Worm (Caenorhabditis elegans) whole organism, L4/young adult: Measurements from ENCODE around the gene cisd-1.

Source experiments
- dao-5 ChIP-seq: sonication (generic microtip); optimal IDR thresholded peaks from 2 replicates; lab custom pipeline; 2016; ENCODE audit warnings: missing genotype, missing genetic modification characterization, moderate library complexity, missing compliant biosample characterization
- him-1 ChIP-seq: sonication (generic microtip); optimal IDR thresholded peaks from 2 replicates; lab custom pipeline; 2016; ENCODE audit warnings: missing genotype, missing genetic modification reagents, missing genetic modification characterization, missing compliant biosample characterization

DNA sequence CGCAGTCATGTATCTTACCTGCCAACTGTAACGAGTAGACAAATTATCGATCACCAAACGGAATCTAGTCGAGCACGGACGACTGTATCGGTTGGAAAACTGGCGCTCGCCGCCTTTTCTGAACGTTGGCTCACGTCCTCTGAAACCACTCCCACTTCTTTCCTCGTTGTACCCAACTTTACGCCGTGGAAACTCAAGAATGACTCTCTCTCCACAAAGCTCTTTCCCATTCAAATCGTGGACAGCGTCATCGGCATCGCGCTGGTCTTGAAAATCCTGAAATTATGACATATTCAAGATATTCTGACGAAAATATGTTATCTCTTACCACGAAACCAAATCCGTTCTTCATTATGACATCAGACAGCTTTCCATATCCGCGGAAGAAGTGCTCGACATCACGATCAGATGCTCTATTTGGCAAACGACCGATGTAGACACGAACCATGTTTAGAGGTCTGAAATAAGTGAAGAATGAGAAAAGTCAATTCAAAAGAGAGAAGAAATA is 16.9 kb downstream of the cisd-1 start, which contains the start of gene rsp-2:
- TF ChIP-seq him-1 (tag; lab: Kevin White, UChicago), result no peak
- no peak for TF ChIP-seq dao-5 (tag; lab: Kevin White, UChicago)
